Worm (Caenorhabditis elegans) whole organism, L3 larva: ENCODE measurements around the gene K06H7.7.

Experiments
- R02D3.7 ChIP-seq: fragments of 150-350 bp; optimal IDR thresholded peaks from 2 replicates; lab custom pipeline; 2014; ENCODE audit warnings: missing biosample characterization, missing genetic modification characterization
- ZK546.5 ChIP-seq: sonication (generic microtip); optimal IDR thresholded peaks from 2 replicates; lab custom pipeline; 2017; ENCODE audit warnings: missing biosample characterization, missing genetic modification characterization
- aly-2 ChIP-seq: fragments of 150-350 bp; optimal IDR thresholded peaks from 2 replicates; lab custom pipeline; 2014; ENCODE audit warnings: missing biosample characterization, missing genetic modification characterization
- ama-1 ChIP-seq: fragments of 150-350 bp; optimal IDR thresholded peaks from 2 replicates; lab custom pipeline; 2018
- ceh-16 ChIP-seq: sonication (generic microtip); optimal IDR thresholded peaks from 2 replicates; lab custom pipeline; 2017; ENCODE audit warnings: missing biosample characterization, missing genetic modification characterization
- ceh-28 ChIP-seq: fragments of 150-350 bp; optimal IDR thresholded peaks from 2 replicates; lab custom pipeline; 2014; ENCODE audit warnings: missing biosample characterization, missing genetic modification reagents, missing genetic modification characterization
- ceh-82 ChIP-seq: fragments of 150-350 bp; optimal IDR thresholded peaks from 2 replicates; lab custom pipeline; 2014; ENCODE audit warnings: missing biosample characterization, missing genetic modification characterization
- ceh-9 ChIP-seq: sonication (generic microtip); optimal IDR thresholded peaks from 2 replicates; lab custom pipeline; 2018; ENCODE audit warnings: missing biosample characterization, missing genetic modification characterization
- egl-27 ChIP-seq: sonication (generic microtip); optimal IDR thresholded peaks from 4 replicates; lab custom pipeline; 2017; ENCODE audit warnings: missing biosample characterization, missing genetic modification reagents, missing genetic modification characterization
- egl-5 ChIP-seq: fragments of 150-350 bp; optimal IDR thresholded peaks from 2 replicates; lab custom pipeline; 2017; ENCODE audit warnings: missing biosample characterization, missing genetic modification reagents, missing genetic modification characterization, inconsistent platforms
- elt-1 ChIP-seq: fragments of 150-350 bp; optimal IDR thresholded peaks from 2 replicates; lab custom pipeline; 2014; ENCODE audit warnings: missing biosample characterization, missing genetic modification characterization
- elt-2 ChIP-seq: sonication (generic microtip); optimal IDR thresholded peaks from 2 replicates; lab custom pipeline; 2016; ENCODE audit warnings: missing genetic modification reagents, mild to moderate bottlenecking, missing genetic modification characterization, missing compliant biosample characterization
- elt-3 ChIP-seq, 3 experiments: fragments of 150-350 bp in 1 of 3; sonication (generic microtip) in 2 of 3; optimal IDR thresholded peaks; 2 replicates in 2 of 3; 4 replicates in 1 of 3; lab custom pipeline; 2014 to 2017; ENCODE audit warnings: missing biosample characterization in 3 of 3, missing genetic modification characterization in 3 of 3
- eor-1 ChIP-seq, 2 experiments: fragments of 150-350 bp; optimal IDR thresholded peaks; 2 replicates each; lab custom pipeline; 2014 to 2018; ENCODE audit warnings: missing biosample characterization in 2 of 2, missing genetic modification characterization in 2 of 2
- fkh-10 ChIP-seq: sonication (generic microtip); optimal IDR thresholded peaks from 2 replicates; lab custom pipeline; 2017; ENCODE audit warnings: missing biosample characterization, missing genetic modification reagents, missing genetic modification characterization
- fkh-2 ChIP-seq: fragments of 150-350 bp; optimal IDR thresholded peaks from 2 replicates; lab custom pipeline; 2014; ENCODE audit warnings: missing biosample characterization, missing genetic modification reagents, missing genetic modification characterization
- hmg-11 ChIP-seq: sonication (generic microtip); optimal IDR thresholded peaks from 2 replicates; lab custom pipeline; 2016; ENCODE audit warnings: missing genetic modification characterization, missing compliant biosample characterization
- jun-1 ChIP-seq: fragments of 150-350 bp; optimal IDR thresholded peaks from 2 replicates; lab custom pipeline; 2014; ENCODE audit warnings: missing biosample characterization, missing genetic modification reagents, missing genetic modification characterization
- lin-15B ChIP-seq: fragments of 150-350 bp; optimal IDR thresholded peaks from 2 replicates; lab custom pipeline; 2014; ENCODE audit warnings: missing biosample characterization, missing genetic modification characterization
- lin-39 ChIP-seq: fragments of 150-350 bp; optimal IDR thresholded peaks from 2 replicates; lab custom pipeline; 2018; ENCODE audit warnings: missing biosample characterization, missing genetic modification reagents, missing genetic modification characterization
- lsy-12 ChIP-seq: sonication (generic microtip); optimal IDR thresholded peaks from 2 replicates; lab custom pipeline; 2016; ENCODE audit warnings: mild to moderate bottlenecking, missing genetic modification characterization, missing compliant biosample characterization
- mdl-1 ChIP-seq: fragments of 150-350 bp; optimal IDR thresholded peaks from 2 replicates; lab custom pipeline; 2014; ENCODE audit warnings: missing biosample characterization, missing genetic modification characterization
- mml-1 ChIP-seq: fragments of 150-350 bp; sonication (generic microtip); optimal IDR thresholded peaks from 3 replicates; lab custom pipeline; 2014; ENCODE audit warnings: missing biosample characterization, missing genetic modification characterization
- nfya-1 ChIP-seq: sonication (generic microtip); optimal IDR thresholded peaks from 2 replicates; lab custom pipeline; 2017; ENCODE audit warnings: missing genetic modification characterization, mild to moderate bottlenecking, missing compliant biosample characterization, antibody characterized with exemption, moderate library complexity; ENCODE audit not compliant: insufficient read depth
- nhr-11 ChIP-seq: fragments of 150-350 bp; optimal IDR thresholded peaks from 2 replicates; lab custom pipeline; 2014; ENCODE audit warnings: missing biosample characterization, missing genetic modification characterization
- nhr-23 ChIP-seq: fragments of 150-350 bp; optimal IDR thresholded peaks from 2 replicates; lab custom pipeline; 2014; ENCODE audit warnings: missing biosample characterization, missing genetic modification reagents, missing genetic modification characterization
- nhr-237 ChIP-seq: fragments of 150-350 bp; optimal IDR thresholded peaks from 2 replicates; lab custom pipeline; 2014; ENCODE audit warnings: missing biosample characterization, missing genetic modification characterization
- nhr-25 ChIP-seq: sonication (generic microtip); optimal IDR thresholded peaks from 2 replicates; lab custom pipeline; 2017; ENCODE audit warnings: missing biosample characterization, missing genetic modification characterization
- nhr-28 ChIP-seq: fragments of 150-350 bp; optimal IDR thresholded peaks from 2 replicates; lab custom pipeline; 2014; ENCODE audit warnings: missing biosample characterization, missing genetic modification characterization
- nhr-67 ChIP-seq: fragments of 150-350 bp; optimal IDR thresholded peaks from 2 replicates; lab custom pipeline; 2014; ENCODE audit warnings: missing biosample characterization, missing genetic modification characterization
- nhr-77 ChIP-seq: fragments of 150-350 bp; optimal IDR thresholded peaks from 2 replicates; lab custom pipeline; 2014; ENCODE audit warnings: missing biosample characterization, missing genetic modification characterization
- pha-4 ChIP-seq: fragments of 150-350 bp; optimal IDR thresholded peaks from 2 replicates; lab custom pipeline; 2014; ENCODE audit warnings: missing biosample characterization, missing genetic modification reagents, missing genetic modification characterization
- pqm-1 ChIP-seq: fragments of 150-350 bp; optimal IDR thresholded peaks from 2 replicates; lab custom pipeline; 2017; ENCODE audit warnings: missing biosample characterization, missing genetic modification characterization, inconsistent platforms
- sea-2 ChIP-seq: fragments of 150-350 bp; sonication (generic microtip); optimal IDR thresholded peaks from 4 replicates; lab custom pipeline; 2014; ENCODE audit warnings: missing biosample characterization, missing genetic modification reagents, missing genetic modification characterization
- skn-1 ChIP-seq: fragments of 150-350 bp; optimal IDR thresholded peaks from 2 replicates; lab custom pipeline; 2014; ENCODE audit warnings: missing biosample characterization, missing genetic modification characterization
- snpc-4 ChIP-seq: fragments of 150-350 bp; optimal IDR thresholded peaks from 2 replicates; lab custom pipeline; 2014; ENCODE audit warnings: missing biosample characterization, missing genetic modification characterization
- unc-62 ChIP-seq: fragments of 150-350 bp; sonication (generic microtip); optimal IDR thresholded peaks from 4 replicates; lab custom pipeline; 2014; ENCODE audit warnings: missing biosample characterization, missing genetic modification reagents, missing genetic modification characterization
- zag-1 ChIP-seq: fragments of 150-350 bp; optimal IDR thresholded peaks from 2 replicates; lab custom pipeline; 2014; ENCODE audit warnings: missing biosample characterization, missing genetic modification characterization
- ztf-11 ChIP-seq: fragments of 150-350 bp; optimal IDR thresholded peaks from 2 replicates; lab custom pipeline; 2014; ENCODE audit warnings: missing biosample characterization, missing genetic modification characterization

K06H7.7 gene

ce11 chrIII:8130177-8130902 lies 45.1 kb upstream of the K06H7.7 start, which contains the start of the genes rpl-21 and C14B9.10 (continued):
- TF ChIP-seq skn-1: peak; percentile 58
- no peak for TF ChIP-seq ceh-9
- peak; percentile 20 for TF ChIP-seq ceh-82
- peak; percentile 0 for TF ChIP-seq ZK546.5 (tag; lab: Kevin White, UChicago)
- TF ChIP-seq mml-1 (tag; lab: Kevin White, UChicago): no peak
- peak; percentile 83 for TF ChIP-seq nhr-25 (tag; lab: Kevin White, UChicago)
- TF ChIP-seq nhr-11 (tag; lab: Kevin White, UChicago): no peak
- TF ChIP-seq R02D3.7 (tag; lab: Kevin White, UChicago): peak; percentile 82
- TF ChIP-seq egl-27 (tag; lab: Kevin White, UChicago): no peak
- peak; percentile 57 for TF ChIP-seq ceh-28 (tag; lab: Kevin White, UChicago)
- TF ChIP-seq, all 47 proteins: peak for 23

- TF ChIP-seq R02D3.7 (tag; lab: Kevin White, UChicago) (no peak), egl-27 (tag; lab: Kevin White, UChicago) (no peak), ceh-16 (tag; lab: Kevin White, UChicago) (no peak), nhr-28 (tag; lab: Kevin White, UChicago) (no peak), ceh-28 (tag; lab: Kevin White, UChicago) (no peak), nhr-237 (no peak)
- TF ChIP-seq, all 47 proteins: peak for 0
Measured at ce11 chrIII:8129195-8129594, 43.9 kb upstream of the K06H7.7 start.

- TF ChIP-seq nfya-1 (tag; lab: Kevin White, UChicago) (peak; percentile 55), egl-27 (tag; lab: Kevin White, UChicago) (no peak), pha-4 (tag; lab: Kevin White, UChicago) (peak; percentile 38), hmg-11 (peak; percentile 87), elt-1 (no peak), lin-39 (tag; lab: Kevin White, UChicago) (peak; percentile 76)
Measured at ce11 chrIII:8126978-8127377, 41.7 kb upstream of the K06H7.7 start.

ce11 chrIII:8125234-8125633 lies 40.0 kb upstream of the K06H7.7 start:
- peak; percentile 49 for TF ChIP-seq pqm-1
- TF ChIP-seq nfya-1 (tag; lab: Kevin White, UChicago): peak; percentile 76
- TF ChIP-seq nhr-77 (tag; lab: Kevin White, UChicago): peak; percentile 6
- peak; percentile 23 for TF ChIP-seq ceh-28 (tag; lab: Kevin White, UChicago)
- TF ChIP-seq nhr-237: no peak
- no peak for TF ChIP-seq unc-62 (GFP tag; lab: Kevin White, UChicago)
- peak; percentile 64 for TF ChIP-seq nhr-25 (tag; lab: Kevin White, UChicago)
- TF ChIP-seq snpc-4 (tag; lab: Kevin White, UChicago): no peak
- TF ChIP-seq lin-15B: peak; percentile 20
- TF ChIP-seq sea-2 (GFP tag; lab: Kevin White, UChicago): no peak
- TF ChIP-seq elt-2 (tag; lab: Kevin White, UChicago): peak; percentile 52
- TF ChIP-seq lsy-12: no peak
- peak; percentile 24 for TF ChIP-seq skn-1
- TF ChIP-seq nhr-23 (tag; lab: Kevin White, UChicago): peak; percentile 35
- peak; percentile 68 for TF ChIP-seq egl-5 (tag; lab: Kevin White, UChicago)
- TF ChIP-seq hmg-11: peak; percentile 65
- TF ChIP-seq nhr-67 (tag; lab: Kevin White, UChicago): no peak
- peak; percentile 43 for TF ChIP-seq lin-39 (tag; lab: Kevin White, UChicago)
- TF ChIP-seq pha-4 (tag; lab: Kevin White, UChicago): peak; percentile 84
- peak; percentile 1 for TF ChIP-seq jun-1 (tag; lab: Kevin White, UChicago)
- TF ChIP-seq mdl-1 (tag; lab: Kevin White, UChicago): peak; percentile 6

ce11 chrIII:8124323-8124722 lies 39.0 kb upstream of the K06H7.7 start:
- peak; percentile 48 for TF ChIP-seq elt-2 (tag; lab: Kevin White, UChicago)
- peak; percentile 86 for TF ChIP-seq nhr-23 (tag; lab: Kevin White, UChicago)
- no peak for TF ChIP-seq nhr-77 (tag; lab: Kevin White, UChicago)
- peak; percentile 25 for TF ChIP-seq nhr-25 (tag; lab: Kevin White, UChicago)
- no peak for TF ChIP-seq egl-27 (tag; lab: Kevin White, UChicago)
- peak; percentile 89 for TF ChIP-seq egl-5 (tag; lab: Kevin White, UChicago)
- TF ChIP-seq fkh-2 (tag; lab: Kevin White, UChicago): no peak
- no peak for TF ChIP-seq eor-1 (tag; optimal IDR thresholded peaks at IDR 0.05; lab: Kevin White, UChicago)
- peak; percentile 79 for TF ChIP-seq pha-4 (tag; lab: Kevin White, UChicago)
- no peak for TF ChIP-seq sea-2 (GFP tag; lab: Kevin White, UChicago)
- TF ChIP-seq nfya-1 (tag; lab: Kevin White, UChicago): peak; percentile 91
- TF ChIP-seq ceh-82: no peak
- peak; percentile 65 for TF ChIP-seq skn-1
- no peak for TF ChIP-seq ztf-11 (tag; lab: Kevin White, UChicago)
- TF ChIP-seq lin-39 (tag; lab: Kevin White, UChicago): peak; percentile 20
- no peak for TF ChIP-seq ceh-16 (tag; lab: Kevin White, UChicago)
- no peak for TF ChIP-seq nhr-28 (tag; lab: Kevin White, UChicago)
- peak; percentile 60 for TF ChIP-seq pqm-1
- TF ChIP-seq lin-15B: peak; percentile 37
- TF ChIP-seq nhr-67 (tag; lab: Kevin White, UChicago): no peak
- no peak for TF ChIP-seq ama-1
- peak; percentile 11 for TF ChIP-seq hmg-11
- TF ChIP-seq aly-2 (tag; lab: Kevin White, UChicago): no peak
- TF ChIP-seq ceh-28 (tag; lab: Kevin White, UChicago): peak; percentile 41
- peak; percentile 67 for TF ChIP-seq fkh-10 (GFP tag; lab: Kevin White, UChicago)
- no peak for TF ChIP-seq lsy-12
- TF ChIP-seq zag-1 (tag; lab: Kevin White, UChicago): no peak
- TF ChIP-seq unc-62 (GFP tag; lab: Kevin White, UChicago): no peak
- TF ChIP-seq elt-3 (tag; optimal IDR thresholded peaks at IDR 0.05; lab: Kevin White, UChicago): no peak
